Worm (Caenorhabditis elegans): ENCODE data around the gene ooc-3.

Gene ooc-3

ce11 chrII:11444973-11445372 is 50.1 kb downstream of the ooc-3 start, which contains the start of gene W02B12.13:
TSS of gene W02B12.13 (plus strand) at chrII:11445273.
- TF ChIP-seq pha-4 (GFP tag; IDR thresholded peaks at IDR 0.05) (no peak), pha-4 (tag; optimal IDR thresholded peaks at IDR 0.05) (no peak), mep-1 (tag; optimal IDR thresholded peaks at IDR 0.05) (no peak), dve-1 (tag; optimal IDR thresholded peaks at IDR 0.05; ENCODE audit: insufficient read depth) (no peak), lir-3 (tag; optimal IDR thresholded peaks at IDR 0.05) (no peak), lin-15B (tag; optimal IDR thresholded peaks at IDR 0.05) (no peak), zip-2 (tag; optimal IDR thresholded peaks at IDR 0.05) (no peak), ztf-7 (tag; optimal IDR thresholded peaks at IDR 0.05) (no peak), nhr-42 (GFP tag; IDR thresholded peaks at IDR 0.05) (no peak), nhr-237 (tag; optimal IDR thresholded peaks at IDR 0.05) (no peak), hif-1 (tag; optimal IDR thresholded peaks at IDR 0.05) (no peak), T26A8.4 (GFP tag; IDR thresholded peaks at IDR 0.05) (no peak), F10B5.3 (tag; optimal IDR thresholded peaks at IDR 0.05) (no peak), mxl-3 (GFP tag; optimal IDR thresholded peaks at IDR 0.05) (no peak), F44E2.7 (GFP tag; IDR thresholded peaks at IDR 0.05) (no peak), attf-4 (tag; optimal IDR thresholded peaks at IDR 0.05) (no peak), zfp-2 (tag; optimal IDR thresholded peaks at IDR 0.05) (no peak), nhr-111 (GFP tag; optimal IDR thresholded peaks at IDR 0.05) (no peak)

ce11 chrII:11443862-11444261 is 51.3 kb downstream of the ooc-3 start, which contains the start of gene adbp-1:
TSS of gene adbp-1 (plus strand) at chrII:11444162.
- TF ChIP-seq daf-16 (GFP tag; optimal IDR thresholded peaks at IDR 0.05) (no peak), daf-16 (tag; optimal IDR thresholded peaks at IDR 0.05) (peak; percentile 5), Y5F2A.4 (GFP tag; optimal IDR thresholded peaks at IDR 0.05) (no peak)

Data from whole organism, L4 larva.